Worm (Caenorhabditis elegans) whole organism, L3 larva: ENCODE measurements around the gene mttu-1.

ENCODE experiments used
- ceh-82 ChIP-seq: fragments of 150-350 bp; optimal IDR thresholded peaks from 2 replicates; lab custom pipeline; 2014; ENCODE audit warnings: missing biosample characterization, missing genetic modification characterization
- ztf-11 ChIP-seq: fragments of 150-350 bp; optimal IDR thresholded peaks from 2 replicates; lab custom pipeline; 2014; ENCODE audit warnings: missing biosample characterization, missing genetic modification characterization
- ztf-4 ChIP-seq: fragments of 150-350 bp; optimal IDR thresholded peaks from 2 replicates; lab custom pipeline; 2014; ENCODE audit warnings: missing biosample characterization, missing genetic modification characterization

ce11 chrIV:11311484-11311883 is 14.8 kb upstream of the mttu-1 start:
- TF ChIP-seq ztf-4 (no peak), ztf-11 (no peak), ceh-82 (no peak)
